4 worm cellular contexts compared by ENCODE assay signal in the genomic region with DNA sequence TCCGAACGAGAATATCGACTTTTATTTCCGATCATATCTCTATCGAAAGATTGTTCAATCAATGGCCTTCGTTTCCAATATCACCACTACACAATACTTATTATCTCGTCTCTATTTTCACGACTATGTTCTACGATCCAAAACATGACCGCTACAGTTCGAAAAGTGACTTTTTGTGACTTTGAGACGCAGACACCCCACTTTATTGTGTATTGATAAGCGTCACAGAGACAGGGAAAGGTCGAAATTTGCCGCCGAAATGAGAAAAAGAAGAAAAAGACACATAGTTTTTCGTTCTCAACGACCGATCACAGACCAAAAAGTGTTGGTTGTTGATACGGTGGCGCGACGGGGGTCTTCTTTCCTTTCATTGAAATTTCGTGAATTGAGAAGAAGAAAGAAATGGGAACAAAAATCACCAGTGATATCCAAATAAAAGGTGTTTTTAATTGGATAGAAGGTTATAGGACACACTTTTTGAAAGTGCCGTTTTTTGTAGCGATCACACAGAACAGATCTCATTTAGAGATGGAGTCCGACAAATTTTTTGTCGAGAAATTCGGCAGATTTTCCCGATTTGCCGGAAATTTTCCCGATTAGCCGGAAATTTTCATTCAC.
TF ChIP-seq lines count a peak whose summit lies in the region.

No protein-coding gene starts in this region.

TF ChIP-seq in whole organism, L1 larva, 84 proteins besides CTCF, POLR2A, EP300 and RAD21 (continued from another document):
- TF ChIP-seq nhr-47 (tag; optimal IDR thresholded peaks at IDR 0.05; lab: Kevin White, UChicago) (peak; percentile 25), lin-35 (GFP tag; optimal IDR thresholded peaks at IDR 0.05; lab: Kevin White, UChicago) (peak in 1 of 2 experiments; percentile 31), elt-2 (tag; optimal IDR thresholded peaks at IDR 0.05; lab: Kevin White, UChicago) (peak; percentile 10), unc-130 (tag; optimal IDR thresholded peaks at IDR 0.05; lab: Kevin White, UChicago) (no peak), efl-1 (optimal IDR thresholded peaks at IDR 0.05; lab: Kevin White, UChicago) (no peak), efl-1 (GFP tag; optimal IDR thresholded peaks at IDR 0.05 in 1 of 2; lab: Kevin White, UChicago) (peak in 1 of 2 experiments; percentile 78), swsn-7 (tag; optimal IDR thresholded peaks at IDR 0.05; lab: Kevin White, UChicago) (no peak), unc-98 (GFP tag; IDR thresholded peaks at IDR 0.05; lab: Robert Waterston, UW) (no peak), blmp-1 (tag; optimal IDR thresholded peaks at IDR 0.05; lab: Kevin White, UChicago) (peak; percentile 95), lin-14 (GFP tag; optimal IDR thresholded peaks at IDR 0.05; lab: Kevin White, UChicago) (peak; percentile 78), ets-5 (GFP tag; IDR thresholded peaks at IDR 0.05; lab: Robert Waterston, UW) (no peak), hpl-2 (GFP tag; optimal IDR thresholded peaks at IDR 0.05; lab: Kevin White, UChicago) (no peak), irx-1 (tag; optimal IDR thresholded peaks at IDR 0.05; lab: Kevin White, UChicago) (no peak), mdl-1 (tag; optimal IDR thresholded peaks at IDR 0.05; lab: Kevin White, UChicago) (peak in 1 of 2 experiments; percentile 38), ces-1 (GFP tag; optimal IDR thresholded peaks at IDR 0.05; lab: Kevin White, UChicago) (no peak), snpc-4 (tag; optimal IDR thresholded peaks at IDR 0.05; lab: Kevin White, UChicago) (no peak), nhr-90 (tag; optimal IDR thresholded peaks at IDR 0.05; lab: Kevin White, UChicago; ENCODE audit: poor library complexity) (peak; percentile 41), nhr-71 (tag; optimal IDR thresholded peaks at IDR 0.05; lab: Kevin White, UChicago) (peak; percentile 70)

TF ChIP-seq in whole organism, L2 larva, 48 proteins besides CTCF, POLR2A, EP300 and RAD21 (continued from another document):
- no peak for TF ChIP-seq nhr-237 (tag; optimal IDR thresholded peaks at IDR 0.05; lab: Kevin White, UChicago)
- peak; percentile 18 for TF ChIP-seq gmeb-1 (tag; optimal IDR thresholded peaks at IDR 0.05; lab: Kevin White, UChicago)
- TF ChIP-seq nhr-25 (tag; optimal IDR thresholded peaks at IDR 0.05; lab: Kevin White, UChicago) = peak; percentile 38
- TF ChIP-seq fos-1 (tag; optimal IDR thresholded peaks at IDR 0.05; lab: Kevin White, UChicago) = peak; percentile 64
- no peak for TF ChIP-seq elt-1 (tag; optimal IDR thresholded peaks at IDR 0.05; lab: Kevin White, UChicago)
- TF ChIP-seq egl-27 (tag; optimal IDR thresholded peaks at IDR 0.05; lab: Kevin White, UChicago) = peak; percentile 44
- no peak for TF ChIP-seq nhr-6 (tag; optimal IDR thresholded peaks at IDR 0.05; lab: Kevin White, UChicago)
- peak; percentile 66 for TF ChIP-seq blmp-1 (tag; optimal IDR thresholded peaks at IDR 0.05; lab: Kevin White, UChicago; ENCODE audit: insufficient read depth)
- peak; percentile 5 for TF ChIP-seq F13H6.1 (tag; optimal IDR thresholded peaks at IDR 0.05; lab: Kevin White, UChicago)

TF ChIP-seq in whole organism, L3 larva, 47 proteins besides CTCF, POLR2A, EP300 and RAD21 (continued from another document):
- peak; percentile 82 for TF ChIP-seq nhr-23 (tag; optimal IDR thresholded peaks at IDR 0.05; lab: Kevin White, UChicago)
- no peak for TF ChIP-seq ceh-16 (tag; optimal IDR thresholded peaks at IDR 0.05; lab: Kevin White, UChicago)
- peak; percentile 50 for TF ChIP-seq nhr-25 (tag; optimal IDR thresholded peaks at IDR 0.05; lab: Kevin White, UChicago)
- TF ChIP-seq nhr-12 (tag; optimal IDR thresholded peaks at IDR 0.05; lab: Kevin White, UChicago) = no peak
- TF ChIP-seq ceh-9 (tag; optimal IDR thresholded peaks at IDR 0.05; lab: Kevin White, UChicago) = no peak
- TF ChIP-seq elt-3 (tag; optimal IDR thresholded peaks at IDR 0.05; lab: Kevin White, UChicago) = peak in 1 of 3 experiments; percentile 1
- TF ChIP-seq ceh-82 (tag; optimal IDR thresholded peaks at IDR 0.05; lab: Kevin White, UChicago) = no peak
- no peak for TF ChIP-seq eor-1 (tag; optimal IDR thresholded peaks at IDR 0.05; lab: Kevin White, UChicago)

TF ChIP-seq in whole organism, L4 larva, 104 proteins besides CTCF, POLR2A, EP300 and RAD21 (continued from another document):
- TF ChIP-seq zag-1 (tag; optimal IDR thresholded peaks at IDR 0.05; lab: Kevin White, UChicago) (no peak), nhr-77 (tag; optimal IDR thresholded peaks at IDR 0.05; lab: Kevin White, UChicago) (peak; percentile 64), duxl-1 (tag; optimal IDR thresholded peaks at IDR 0.05; lab: Kevin White, UChicago; ENCODE audit: poor library complexity) (peak; percentile 34), hlh-11 (tag; optimal IDR thresholded peaks at IDR 0.05; lab: Kevin White, UChicago) (peak; percentile 81), nhr-102 (tag; optimal IDR thresholded peaks at IDR 0.05; lab: Kevin White, UChicago) (peak; percentile 47), mxl-3 (GFP tag; optimal IDR thresholded peaks at IDR 0.05; lab: Kevin White, UChicago) (peak; percentile 32)
